Fruit fly (Drosophila melanogaster): ENCODE results near the gene Vti1a.

dm6 chr3L:722386-722785, 29.7 kb upstream of the Vti1a start:
- TF ChIP-seq lz (GFP tag; optimal IDR thresholded peaks at IDR 0.05), result no peak
- no peak for TF ChIP-seq CG9139 (GFP tag; optimal IDR thresholded peaks at IDR 0.05)
- no peak for TF ChIP-seq CG16779 (tag; optimal IDR thresholded peaks at IDR 0.05)
- TF ChIP-seq CG11902 (GFP tag; optimal IDR thresholded peaks at IDR 0.05), result no peak
- TF ChIP-seq Ets21C (GFP tag; optimal IDR thresholded peaks at IDR 0.05), result no peak

Data from whole organism, prepupa.